Worm (Caenorhabditis elegans): ENCODE measurements around the gene Y94H6A.10.

Y94H6A.10 gene

DNA sequence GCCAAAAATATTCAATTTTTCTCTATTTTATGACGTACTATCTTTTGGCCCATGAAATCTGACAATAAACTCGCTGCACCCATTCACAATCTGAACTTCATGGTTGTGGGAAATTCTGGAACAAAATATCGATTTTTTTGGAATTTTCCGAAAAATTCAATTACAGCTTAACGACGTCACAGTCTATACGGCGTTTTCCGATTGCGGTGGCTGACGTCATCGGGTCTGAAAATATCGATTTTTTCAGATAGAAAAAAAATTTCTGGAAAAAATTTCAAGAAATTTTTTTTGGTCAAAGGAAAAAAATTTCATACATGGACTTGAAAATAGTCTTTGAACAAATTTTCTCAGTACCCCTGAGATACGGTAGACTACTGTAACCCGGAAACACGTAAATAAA lies 3.5 kb downstream of the Y94H6A.10 start, which contains the start of gene ubc-8:
ubc-8 (minus strand) TSS at position 227 of the 400 bp plus-strand sequence.
- no peak for TF ChIP-seq ceh-79 (tag; optimal IDR thresholded peaks at IDR 0.05)
- no peak for TF ChIP-seq bed-2 (GFP tag; IDR thresholded peaks at IDR 0.05)

- TF ChIP-seq xnd-1 (tag; optimal IDR thresholded peaks at IDR 0.05) = no peak
- TF ChIP-seq hmg-1.2 (GFP tag; IDR thresholded peaks at IDR 0.05) = no peak
- TF ChIP-seq tbp1 (GFP tag; optimal IDR thresholded peaks at IDR 0.05) = no peak
- TF ChIP-seq chd-7 (tag; optimal IDR thresholded peaks at IDR 0.05) = no peak
- TF ChIP-seq lag-1 (GFP tag; IDR thresholded peaks at IDR 0.05) = no peak
- no peak for TF ChIP-seq madf-6 (GFP tag; IDR thresholded peaks at IDR 0.05)
- TF ChIP-seq snpc-1.1 (tag; optimal IDR thresholded peaks at IDR 0.05; ENCODE audit: insufficient read depth) = no peak
- no peak for TF ChIP-seq F57A8.1 (GFP tag; optimal IDR thresholded peaks at IDR 0.05)
- no peak for TF ChIP-seq nhr-27 (tag; optimal IDR thresholded peaks at IDR 0.05)
- TF ChIP-seq F22D6.2 (tag; optimal IDR thresholded peaks at IDR 0.05) = no peak
- TF ChIP-seq ztf-25 (GFP tag; IDR thresholded peaks at IDR 0.05) = no peak
- TF ChIP-seq B0261.1 (tag; optimal IDR thresholded peaks at IDR 0.05) = no peak
- TF ChIP-seq lir-1 (GFP tag; conservative IDR thresholded peaks at IDR 0.05) = no peak
- no peak for TF ChIP-seq dpl-1 (GFP tag; optimal IDR thresholded peaks at IDR 0.05)
- TF ChIP-seq zfh-2 (GFP tag; conservative IDR thresholded peaks at IDR 0.05) = no peak
- TF ChIP-seq akir-1 (GFP tag; optimal IDR thresholded peaks at IDR 0.05) = no peak
- TF ChIP-seq F55B11.4 (tag; optimal IDR thresholded peaks at IDR 0.05; ENCODE audit: borderline replicate concordance, insufficient read depth) = no peak
- TF ChIP-seq F57C9.4 (tag; optimal IDR thresholded peaks at IDR 0.05) = no peak
These were observed 4.8 kb downstream of the Y94H6A.10 start for ce11 chrIV:2705675-2706074.

- TF ChIP-seq B0019.2 (GFP tag; conservative IDR thresholded peaks at IDR 0.05) = peak; percentile 52; the same call in 1 of the 2 replicates
- TF ChIP-seq F33H1.4 (GFP tag; IDR thresholded peaks at IDR 0.05) = peak; percentile 32; the same call in 1 of the 2 replicates
- peak; percentile 39 for TF ChIP-seq lin-40 (tag; optimal IDR thresholded peaks at IDR 0.05)
- peak; percentile 34 for TF ChIP-seq attf-5 (GFP tag; optimal IDR thresholded peaks at IDR 0.05)
- TF ChIP-seq F49E8.2 (tag; optimal IDR thresholded peaks at IDR 0.05; ENCODE audit: insufficient read depth) = no peak
- TF ChIP-seq dox-1 (GFP tag; IDR thresholded peaks at IDR 0.05) = peak; percentile 61
- no peak for TF ChIP-seq zim-3 (tag; optimal IDR thresholded peaks at IDR 0.05)
- peak; percentile 72; the same call in 1 of the 2 replicates for TF ChIP-seq ztf-28 (GFP tag; IDR thresholded peaks at IDR 0.05)
- TF ChIP-seq cebp-1 (GFP tag; IDR thresholded peaks at IDR 0.05) = 0 out of 2 replicates have a peak, but pooled peaks have one; percentile 27
- TF ChIP-seq cebp-1 (tag; optimal IDR thresholded peaks at IDR 0.05) = peak; percentile 60
- TF ChIP-seq rcor-1 (GFP tag; IDR thresholded peaks at IDR 0.05) = 0 out of 2 replicates have a peak, but pooled peaks have one; percentile 18
- no peak for TF ChIP-seq B0261.1 (tag; optimal IDR thresholded peaks at IDR 0.05)
- peak; percentile 26 for TF ChIP-seq ztf-18 (tag; optimal IDR thresholded peaks at IDR 0.05)
- TF ChIP-seq mel-28 (tag; optimal IDR thresholded peaks at IDR 0.05; ENCODE audit: borderline replicate concordance) = no peak
- TF ChIP-seq xnd-1 (tag; optimal IDR thresholded peaks at IDR 0.05) = no peak
- TF ChIP-seq nhr-179 (tag; optimal IDR thresholded peaks at IDR 0.05) = no peak
- TF ChIP-seq hmg-1.2 (GFP tag; IDR thresholded peaks at IDR 0.05) = peak; percentile 49; the same call in 1 of the 2 replicates
- TF ChIP-seq athp-1 (tag; optimal IDR thresholded peaks at IDR 0.05) = no peak
- TF ChIP-seq F10E7.11 (tag; optimal IDR thresholded peaks at IDR 0.05) = no peak
- TF ChIP-seq lin-35 (GFP tag; optimal IDR thresholded peaks at IDR 0.05) = peak in 1 of 3 experiments; percentile 17
- TF ChIP-seq aptf-2 (GFP tag; conservative IDR thresholded peaks at IDR 0.05) = no peak
- peak; percentile 72 for TF ChIP-seq lsl-1 (GFP tag; optimal IDR thresholded peaks at IDR 0.05)
- no peak for TF ChIP-seq snpc-1.3 (tag; optimal IDR thresholded peaks at IDR 0.05; ENCODE audit: insufficient read depth)
- TF ChIP-seq hlh-12 (tag; optimal IDR thresholded peaks at IDR 0.05) = no peak
- TF ChIP-seq ztf-22 (GFP tag; optimal IDR thresholded peaks at IDR 0.05) = no peak
- peak; percentile 10 for TF ChIP-seq lin-54 (GFP tag; optimal IDR thresholded peaks at IDR 0.05)
- no peak for TF ChIP-seq sptf-2 (GFP tag; optimal IDR thresholded peaks at IDR 0.05)
- TF ChIP-seq dpl-1 (GFP tag; optimal IDR thresholded peaks at IDR 0.05) = no peak
- TF ChIP-seq K12H6.12 (tag; optimal IDR thresholded peaks at IDR 0.05) = no peak
These were observed 6.5 kb downstream of the Y94H6A.10 start, which contains the start of gene Y94H6A.5 for ce11 chrIV:2703927-2704401. Gene Y94H6A.5 (minus strand): TSS chrIV:2703977.

Measured in whole organism, young adult.